Worm (Caenorhabditis elegans): ENCODE results near the gene frm-3.

Gene frm-3

DNA sequence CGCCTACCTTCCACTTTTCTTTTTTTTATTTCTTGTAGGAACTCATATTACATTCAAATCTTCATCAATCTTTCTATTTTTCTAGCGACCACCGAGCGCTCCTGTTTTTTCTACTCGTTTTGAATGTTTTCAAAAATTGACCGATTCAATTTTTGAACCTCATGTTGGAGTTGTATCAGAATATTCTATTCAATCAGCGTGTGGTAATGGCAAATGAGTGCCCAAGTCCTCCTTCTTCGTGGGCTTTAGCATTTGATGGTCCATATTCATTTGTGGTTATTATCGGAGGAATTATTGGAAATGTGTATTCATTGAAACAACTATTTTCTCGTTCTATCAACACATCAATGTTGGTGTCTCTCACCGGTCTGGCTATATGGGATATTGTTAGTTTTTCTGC lies 45.1 kb downstream of the frm-3 start, which contains the start of gene F52D10.4:
F52D10.4 (plus strand) TSS at position 84 of the 400 bp plus-strand sequence.
- TF ChIP-seq tbx-37 (GFP tag; conservative IDR thresholded peaks at IDR 0.05): no peak
- TF ChIP-seq pes-1 (GFP tag; IDR thresholded peaks at IDR 0.05): no peak
- TF ChIP-seq ceh-36 (tag; optimal IDR thresholded peaks at IDR 0.05): no peak
- no peak for TF ChIP-seq sea-1 (GFP tag; conservative IDR thresholded peaks at IDR 0.05)
- TF ChIP-seq aly-1 (tag; optimal IDR thresholded peaks at IDR 0.05): no peak
- no peak for TF ChIP-seq B0310.2 (tag; optimal IDR thresholded peaks at IDR 0.05)
- no peak for TF ChIP-seq ama-1 (optimal IDR thresholded peaks at IDR 0.05)
- TF ChIP-seq F13C5.2 (tag; optimal IDR thresholded peaks at IDR 0.05): no peak
- no peak for TF ChIP-seq hnd-1 (tag; optimal IDR thresholded peaks at IDR 0.05)
- TF ChIP-seq scrt-1 (GFP tag; IDR thresholded peaks at IDR 0.05): no peak
- TF ChIP-seq tra-4 (tag; optimal IDR thresholded peaks at IDR 0.05): no peak
- no peak for TF ChIP-seq flt-1 (GFP tag; IDR thresholded peaks at IDR 0.05)

DNA sequence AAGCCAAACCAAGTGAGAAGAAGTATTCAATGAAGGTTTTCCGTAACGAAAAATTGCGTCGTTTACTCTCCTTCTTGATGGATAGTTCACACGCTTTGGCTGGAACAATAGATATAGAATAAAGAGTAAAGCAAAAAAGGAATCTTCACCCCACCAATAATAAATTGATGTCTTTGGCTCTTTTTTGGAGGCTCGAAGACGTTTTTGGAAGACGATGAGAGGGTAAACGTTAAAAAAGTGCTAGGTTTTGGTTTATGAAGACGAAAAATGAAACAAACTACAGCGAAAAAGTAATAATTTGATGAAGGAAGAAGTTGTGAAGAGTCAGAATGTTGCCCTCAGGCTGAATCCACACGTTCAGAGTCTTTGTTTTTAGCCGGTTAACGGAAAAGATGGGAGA lies 49.7 kb downstream of the frm-3 start, which contains the start of gene sto-3:
sto-3 (minus strand) TSS at position 101 of the 400 bp plus-strand sequence.
- TF ChIP-seq ceh-13 (GFP tag; optimal IDR thresholded peaks at IDR 0.05) (no peak), tbx-11 (GFP tag; IDR thresholded peaks at IDR 0.05) (no peak), hnd-1 (tag; optimal IDR thresholded peaks at IDR 0.05) (no peak), aly-1 (tag; optimal IDR thresholded peaks at IDR 0.05) (no peak), F13C5.2 (tag; optimal IDR thresholded peaks at IDR 0.05) (no peak), ceh-36 (tag; optimal IDR thresholded peaks at IDR 0.05) (no peak), tra-4 (tag; optimal IDR thresholded peaks at IDR 0.05) (no peak), pes-1 (GFP tag; IDR thresholded peaks at IDR 0.05) (no peak), scrt-1 (GFP tag; IDR thresholded peaks at IDR 0.05) (no peak)

DNA sequence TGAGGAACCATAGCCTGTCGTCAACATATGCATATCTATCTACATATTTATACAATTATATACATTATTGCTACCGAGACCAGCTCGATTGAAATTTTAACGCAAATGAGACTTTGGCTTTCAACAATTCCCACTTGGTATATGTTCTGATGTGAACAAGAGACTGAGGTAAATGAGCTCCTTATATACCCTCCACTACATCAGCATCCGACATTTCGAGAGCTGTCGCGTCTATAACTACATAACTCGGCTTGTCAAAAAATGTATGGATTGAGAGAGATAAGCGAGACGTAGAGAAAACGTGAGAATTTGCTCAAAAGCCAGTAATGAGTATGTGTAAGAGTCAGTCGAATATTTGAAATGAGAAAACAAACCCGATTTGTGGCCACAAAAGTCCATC lies 51.1 kb downstream of the frm-3 start:
- TF ChIP-seq tbx-37 (GFP tag; conservative IDR thresholded peaks at IDR 0.05) (no peak), B0310.2 (tag; optimal IDR thresholded peaks at IDR 0.05) (no peak), ceh-13 (GFP tag; optimal IDR thresholded peaks at IDR 0.05) (no peak), ama-1 (optimal IDR thresholded peaks at IDR 0.05) (no peak), tbx-11 (GFP tag; IDR thresholded peaks at IDR 0.05) (no peak), scrt-1 (GFP tag; IDR thresholded peaks at IDR 0.05) (no peak), ceh-36 (tag; optimal IDR thresholded peaks at IDR 0.05) (no peak), hmg-4 (GFP tag; optimal IDR thresholded peaks at IDR 0.05) (no peak), F13C5.2 (tag; optimal IDR thresholded peaks at IDR 0.05) (no peak), tra-4 (tag; optimal IDR thresholded peaks at IDR 0.05) (no peak), sea-1 (GFP tag; conservative IDR thresholded peaks at IDR 0.05) (no peak), hnd-1 (tag; optimal IDR thresholded peaks at IDR 0.05) (no peak), flt-1 (GFP tag; IDR thresholded peaks at IDR 0.05) (no peak), ets-7 (tag; optimal IDR thresholded peaks at IDR 0.05) (no peak), aly-1 (tag; optimal IDR thresholded peaks at IDR 0.05) (no peak), hmbx-1 (tag; optimal IDR thresholded peaks at IDR 0.05) (no peak), pes-1 (GFP tag; IDR thresholded peaks at IDR 0.05) (no peak)

DNA sequence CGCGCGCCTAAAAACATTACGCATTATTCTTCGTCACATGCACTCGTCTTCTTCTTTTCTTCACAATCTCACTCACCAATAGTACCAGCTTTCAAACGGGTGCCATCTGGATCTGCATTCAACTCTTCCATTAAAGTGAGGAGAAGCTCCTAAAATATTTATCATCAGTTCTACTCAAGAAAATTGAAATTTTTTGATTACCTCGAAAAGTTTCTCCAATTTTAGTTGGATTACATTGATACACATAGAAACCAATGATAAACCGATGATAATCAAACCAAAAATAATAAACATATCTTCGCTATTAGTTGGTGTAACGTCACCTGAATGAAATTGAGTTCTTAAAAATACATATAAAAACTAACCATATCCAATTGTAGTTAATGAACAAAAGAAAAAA lies 52.3 kb downstream of the frm-3 start:
- TF ChIP-seq hmg-4 (GFP tag; optimal IDR thresholded peaks at IDR 0.05): no peak
- no peak for TF ChIP-seq F13C5.2 (tag; optimal IDR thresholded peaks at IDR 0.05)
- TF ChIP-seq B0310.2 (tag; optimal IDR thresholded peaks at IDR 0.05): no peak
- TF ChIP-seq hmbx-1 (tag; optimal IDR thresholded peaks at IDR 0.05): no peak
- TF ChIP-seq tra-4 (tag; optimal IDR thresholded peaks at IDR 0.05): no peak
- no peak for TF ChIP-seq flt-1 (GFP tag; IDR thresholded peaks at IDR 0.05)

DNA sequence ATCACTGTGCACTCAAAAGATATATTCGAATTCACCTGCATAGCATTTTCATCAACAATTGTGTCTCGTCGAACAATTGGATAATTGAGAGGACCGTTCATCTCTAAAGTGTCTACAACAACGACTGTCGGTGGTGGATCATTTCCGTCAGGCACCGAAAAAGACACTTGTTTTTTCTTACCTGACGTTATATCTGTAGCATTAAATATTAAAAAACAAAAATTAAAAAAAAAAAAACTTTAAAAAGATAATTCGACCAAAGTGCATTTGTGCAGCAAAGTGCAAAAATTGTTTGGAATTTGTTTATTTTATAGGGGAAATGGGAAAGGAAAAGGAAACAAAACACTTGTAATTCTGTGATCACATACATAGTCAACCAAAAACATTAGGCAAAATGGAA lies 54.7 kb downstream of the frm-3 start, which contains the start of gene twk-44:
twk-44 (minus strand) TSS at position 101 of the 400 bp plus-strand sequence.
- TF ChIP-seq flt-1 (GFP tag; IDR thresholded peaks at IDR 0.05) (no peak), ceh-13 (GFP tag; optimal IDR thresholded peaks at IDR 0.05) (no peak), hnd-1 (tag; optimal IDR thresholded peaks at IDR 0.05) (no peak), F13C5.2 (tag; optimal IDR thresholded peaks at IDR 0.05) (no peak), ets-7 (tag; optimal IDR thresholded peaks at IDR 0.05) (no peak), ama-1 (optimal IDR thresholded peaks at IDR 0.05) (no peak), tbx-37 (GFP tag; conservative IDR thresholded peaks at IDR 0.05) (no peak), scrt-1 (GFP tag; IDR thresholded peaks at IDR 0.05) (no peak), aly-1 (tag; optimal IDR thresholded peaks at IDR 0.05) (no peak), hmbx-1 (tag; optimal IDR thresholded peaks at IDR 0.05) (no peak), hmg-4 (GFP tag; optimal IDR thresholded peaks at IDR 0.05) (no peak), sea-1 (GFP tag; conservative IDR thresholded peaks at IDR 0.05) (no peak), tbx-11 (GFP tag; IDR thresholded peaks at IDR 0.05) (no peak)

DNA sequence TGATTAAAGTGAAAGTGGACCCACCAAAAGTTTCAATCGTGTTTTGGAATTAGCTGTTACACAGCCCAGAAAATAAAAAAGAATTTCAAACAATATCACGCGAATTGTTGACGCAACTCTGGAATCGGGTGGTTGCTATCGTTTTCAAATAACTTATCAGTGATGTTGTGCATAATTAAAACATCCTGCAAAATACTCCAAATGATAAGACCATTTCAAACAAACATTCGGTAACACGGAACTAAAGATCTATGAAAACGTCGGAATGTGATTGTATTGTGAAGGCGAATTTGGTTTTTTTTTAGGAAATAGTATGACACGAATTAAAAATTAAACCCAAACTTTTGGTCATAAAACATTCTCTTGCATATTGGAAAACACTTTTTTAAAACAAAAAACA lies 56.3 kb downstream of the frm-3 start, which contains the start of gene spp-30:
spp-30 (minus strand) TSS at position 101 of the 400 bp plus-strand sequence.
- no peak for TF ChIP-seq ets-7 (tag; optimal IDR thresholded peaks at IDR 0.05)
- no peak for TF ChIP-seq pes-1 (GFP tag; IDR thresholded peaks at IDR 0.05)
- no peak for TF ChIP-seq hnd-1 (tag; optimal IDR thresholded peaks at IDR 0.05)
- TF ChIP-seq tra-4 (tag; optimal IDR thresholded peaks at IDR 0.05): no peak
- TF ChIP-seq flt-1 (GFP tag; IDR thresholded peaks at IDR 0.05): no peak
- no peak for TF ChIP-seq sea-1 (GFP tag; conservative IDR thresholded peaks at IDR 0.05)

DNA sequence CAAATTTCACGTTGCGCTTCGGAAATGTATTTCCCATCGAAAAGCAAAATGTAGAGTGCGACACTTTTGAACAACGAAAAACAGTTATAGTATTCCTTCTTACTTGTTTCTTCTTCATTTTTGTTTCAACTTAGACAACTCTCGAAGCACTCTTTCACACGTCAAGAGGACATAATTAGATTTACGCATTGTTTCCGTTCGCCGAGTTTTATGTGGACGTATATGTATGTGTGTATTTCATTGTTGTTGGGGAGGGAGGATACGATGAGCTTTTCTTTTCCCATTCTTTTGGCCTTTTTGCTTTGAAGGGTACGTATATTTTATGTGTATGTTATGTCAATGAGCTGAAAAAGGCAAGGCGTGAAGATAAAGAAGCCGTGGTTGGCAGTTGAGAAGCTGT lies 58.2 kb downstream of the frm-3 start:
- no peak for TF ChIP-seq F13C5.2 (tag; optimal IDR thresholded peaks at IDR 0.05)
- no peak for TF ChIP-seq B0310.2 (tag; optimal IDR thresholded peaks at IDR 0.05)
- TF ChIP-seq aly-1 (tag; optimal IDR thresholded peaks at IDR 0.05): no peak
- TF ChIP-seq tbx-11 (GFP tag; IDR thresholded peaks at IDR 0.05): no peak
- no peak for TF ChIP-seq tbx-37 (GFP tag; conservative IDR thresholded peaks at IDR 0.05)
- TF ChIP-seq tra-4 (tag; optimal IDR thresholded peaks at IDR 0.05): no peak
- TF ChIP-seq ceh-36 (tag; optimal IDR thresholded peaks at IDR 0.05): no peak
- TF ChIP-seq flt-1 (GFP tag; IDR thresholded peaks at IDR 0.05): no peak
- TF ChIP-seq scrt-1 (GFP tag; IDR thresholded peaks at IDR 0.05): no peak
- no peak for TF ChIP-seq hmg-4 (GFP tag; optimal IDR thresholded peaks at IDR 0.05)
- TF ChIP-seq ceh-13 (GFP tag; optimal IDR thresholded peaks at IDR 0.05): no peak
- TF ChIP-seq pes-1 (GFP tag; IDR thresholded peaks at IDR 0.05): no peak
- TF ChIP-seq ets-7 (tag; optimal IDR thresholded peaks at IDR 0.05): no peak
- TF ChIP-seq hnd-1 (tag; optimal IDR thresholded peaks at IDR 0.05): no peak
- TF ChIP-seq hmbx-1 (tag; optimal IDR thresholded peaks at IDR 0.05): no peak
- TF ChIP-seq ama-1 (optimal IDR thresholded peaks at IDR 0.05): no peak
- no peak for TF ChIP-seq sea-1 (GFP tag; conservative IDR thresholded peaks at IDR 0.05)

All from whole organism, early embryonic.